Worm (Caenorhabditis elegans) whole organism, L2 larva: ENCODE data around the gene T16H12.2.

Experiments used
- aly-2 ChIP-seq: fragments of 150-350 bp; optimal IDR thresholded peaks from 2 replicates; lab custom pipeline; 2014; ENCODE audit warnings: missing biosample characterization, missing genetic modification characterization
- elt-1 ChIP-seq: fragments of 150-350 bp; optimal IDR thresholded peaks from 2 replicates; lab custom pipeline; 2014; ENCODE audit warnings: missing biosample characterization, missing genetic modification characterization
- fos-1 ChIP-seq: fragments of 150-350 bp; optimal IDR thresholded peaks from 2 replicates; lab custom pipeline; 2014; ENCODE audit warnings: missing biosample characterization, missing genetic modification characterization
- lsy-2 ChIP-seq, 2 experiments: fragments of 150-350 bp in 1 of 2; sonication (generic microtip) in 1 of 2; optimal IDR thresholded peaks; 2 replicates each; lab custom pipeline; 2014 to 2017; ENCODE audit warnings: missing biosample characterization in 2 of 2, missing genetic modification characterization in 2 of 2
- mdl-1 ChIP-seq, 2 experiments: fragments of 150-350 bp in 1 of 2; sonication (generic microtip) in 1 of 2; optimal IDR thresholded peaks; 2 replicates each; lab custom pipeline; 2017; ENCODE audit warnings: missing biosample characterization in 2 of 2, missing genetic modification characterization in 2 of 2
- nhr-11 ChIP-seq: fragments of 150-350 bp; optimal IDR thresholded peaks from 2 replicates; lab custom pipeline; 2014; ENCODE audit warnings: missing biosample characterization, missing genetic modification characterization
- nhr-237 ChIP-seq: fragments of 150-350 bp; optimal IDR thresholded peaks from 2 replicates; lab custom pipeline; 2014; ENCODE audit warnings: missing biosample characterization, missing genetic modification characterization
- skn-1 ChIP-seq: sonication (generic microtip); optimal IDR thresholded peaks from 2 replicates; lab custom pipeline; 2017; ENCODE audit warnings: missing biosample characterization, missing genetic modification characterization
- snpc-4 ChIP-seq: fragments of 150-350 bp; optimal IDR thresholded peaks from 2 replicates; lab custom pipeline; 2014; ENCODE audit warnings: missing biosample characterization, missing genetic modification characterization
- unc-55 ChIP-seq: fragments of 150-350 bp; sonication (generic microtip); optimal IDR thresholded peaks from 3 replicates; lab custom pipeline; 2014; ENCODE audit warnings: missing biosample characterization, missing genetic modification reagents, missing genetic modification characterization
- zag-1 ChIP-seq: fragments of 150-350 bp; optimal IDR thresholded peaks from 2 replicates; lab custom pipeline; 2014; ENCODE audit warnings: missing biosample characterization, missing genetic modification characterization

ce11 chrIII:10078151-10078550, 7.9 kb upstream of the T16H12.2 start, which contains the start of gene T16G12.9:
- TF ChIP-seq skn-1 (tag; lab: Kevin White, UChicago), result no peak
- TF ChIP-seq nhr-237 (tag; lab: Kevin White, UChicago), result no peak
- no peak for TF ChIP-seq aly-2
- no peak for TF ChIP-seq nhr-11 (tag; lab: Kevin White, UChicago)
- TF ChIP-seq unc-55, result no peak
- TF ChIP-seq lsy-2 (tag; optimal IDR thresholded peaks at IDR 0.05; lab: Kevin White, UChicago), result no peak
- TF ChIP-seq snpc-4 (tag; lab: Kevin White, UChicago), result no peak
- TF ChIP-seq elt-1 (tag; lab: Kevin White, UChicago), result no peak
- no peak for TF ChIP-seq zag-1 (tag; lab: Kevin White, UChicago)
- TF ChIP-seq fos-1 (tag; lab: Kevin White, UChicago), result no peak
- no peak for TF ChIP-seq mdl-1 (tag; optimal IDR thresholded peaks at IDR 0.05; lab: Kevin White, UChicago)
